Fruit fly (Drosophila melanogaster): Measurements from ENCODE around the gene OtopLc.

dm6 chrX:5612977-5613376 is 49.7 kb downstream of the OtopLc start:
- TF ChIP-seq CG5204 (GFP tag; optimal IDR thresholded peaks at IDR 0.05) (no peak), Mnt (GFP tag; optimal IDR thresholded peaks at IDR 0.05) (no peak), ovo (GFP tag; optimal IDR thresholded peaks at IDR 0.05) (no peak), pad (GFP tag; optimal IDR thresholded peaks at IDR 0.05) (no peak), Clk (GFP tag; optimal IDR thresholded peaks at IDR 0.05) (no peak), tj (GFP tag; optimal IDR thresholded peaks at IDR 0.05) (no peak), Hr96 (GFP tag; optimal IDR thresholded peaks at IDR 0.05) (no peak), kay (GFP tag; ENCODE audit: borderline replicate concordance) (no peak), cnc (optimal IDR thresholded peaks at IDR 0.05) (no peak), CG7045 (GFP tag; optimal IDR thresholded peaks at IDR 0.05) (no peak), CG1620 (GFP tag; optimal IDR thresholded peaks at IDR 0.05) (no peak), toe (GFP tag; optimal IDR thresholded peaks at IDR 0.05) (no peak)
